Worm (Caenorhabditis elegans) whole organism, L3 larva: ENCODE results near the gene Y55F3AR.2.

Experiments
- R02D3.7 ChIP-seq: fragments of 150-350 bp; optimal IDR thresholded peaks from 2 replicates; lab custom pipeline; 2014; ENCODE audit warnings: missing biosample characterization, missing genetic modification characterization
- ZK546.5 ChIP-seq: sonication (generic microtip); optimal IDR thresholded peaks from 2 replicates; lab custom pipeline; 2017; ENCODE audit warnings: missing biosample characterization, missing genetic modification characterization
- aly-2 ChIP-seq: fragments of 150-350 bp; optimal IDR thresholded peaks from 2 replicates; lab custom pipeline; 2014; ENCODE audit warnings: missing biosample characterization, missing genetic modification characterization
- ama-1 ChIP-seq: fragments of 150-350 bp; optimal IDR thresholded peaks from 2 replicates; lab custom pipeline; 2018
- ceh-16 ChIP-seq: sonication (generic microtip); optimal IDR thresholded peaks from 2 replicates; lab custom pipeline; 2017; ENCODE audit warnings: missing biosample characterization, missing genetic modification characterization
- ceh-28 ChIP-seq: fragments of 150-350 bp; optimal IDR thresholded peaks from 2 replicates; lab custom pipeline; 2014; ENCODE audit warnings: missing biosample characterization, missing genetic modification reagents, missing genetic modification characterization
- ceh-82 ChIP-seq: fragments of 150-350 bp; optimal IDR thresholded peaks from 2 replicates; lab custom pipeline; 2014; ENCODE audit warnings: missing biosample characterization, missing genetic modification characterization
- ceh-9 ChIP-seq: sonication (generic microtip); optimal IDR thresholded peaks from 2 replicates; lab custom pipeline; 2018; ENCODE audit warnings: missing biosample characterization, missing genetic modification characterization
- daf-12 ChIP-seq: fragments of 150-350 bp; optimal IDR thresholded peaks from 2 replicates; lab custom pipeline; 2014; ENCODE audit warnings: missing biosample characterization, missing genetic modification reagents, missing genetic modification characterization
- egl-27 ChIP-seq: sonication (generic microtip); optimal IDR thresholded peaks from 4 replicates; lab custom pipeline; 2017; ENCODE audit warnings: missing biosample characterization, missing genetic modification reagents, missing genetic modification characterization
- egl-5 ChIP-seq: fragments of 150-350 bp; optimal IDR thresholded peaks from 2 replicates; lab custom pipeline; 2017; ENCODE audit warnings: missing biosample characterization, missing genetic modification reagents, missing genetic modification characterization, inconsistent platforms
- elt-2 ChIP-seq: sonication (generic microtip); optimal IDR thresholded peaks from 2 replicates; lab custom pipeline; 2016; ENCODE audit warnings: missing genetic modification reagents, mild to moderate bottlenecking, missing genetic modification characterization, missing compliant biosample characterization
- elt-3 ChIP-seq, 3 experiments: fragments of 150-350 bp in 1 of 3; sonication (generic microtip) in 2 of 3; optimal IDR thresholded peaks; 2 replicates in 2 of 3; 4 replicates in 1 of 3; lab custom pipeline; 2014 to 2017; ENCODE audit warnings: missing biosample characterization in 3 of 3, missing genetic modification characterization in 3 of 3
- eor-1 ChIP-seq, 2 experiments: fragments of 150-350 bp; optimal IDR thresholded peaks; 2 replicates each; lab custom pipeline; 2014 to 2018; ENCODE audit warnings: missing biosample characterization in 2 of 2, missing genetic modification characterization in 2 of 2
- fkh-10 ChIP-seq: sonication (generic microtip); optimal IDR thresholded peaks from 2 replicates; lab custom pipeline; 2017; ENCODE audit warnings: missing biosample characterization, missing genetic modification reagents, missing genetic modification characterization
- fkh-2 ChIP-seq: fragments of 150-350 bp; optimal IDR thresholded peaks from 2 replicates; lab custom pipeline; 2014; ENCODE audit warnings: missing biosample characterization, missing genetic modification reagents, missing genetic modification characterization
- fos-1 ChIP-seq: fragments of 150-350 bp; optimal IDR thresholded peaks from 2 replicates; lab custom pipeline; 2014; ENCODE audit warnings: missing biosample characterization, missing genetic modification characterization
- hmg-11 ChIP-seq: sonication (generic microtip); optimal IDR thresholded peaks from 2 replicates; lab custom pipeline; 2016; ENCODE audit warnings: missing genetic modification characterization, missing compliant biosample characterization
- jun-1 ChIP-seq: fragments of 150-350 bp; optimal IDR thresholded peaks from 2 replicates; lab custom pipeline; 2014; ENCODE audit warnings: missing biosample characterization, missing genetic modification reagents, missing genetic modification characterization
- lin-15B ChIP-seq: fragments of 150-350 bp; optimal IDR thresholded peaks from 2 replicates; lab custom pipeline; 2014; ENCODE audit warnings: missing biosample characterization, missing genetic modification characterization
- lin-39 ChIP-seq: fragments of 150-350 bp; optimal IDR thresholded peaks from 2 replicates; lab custom pipeline; 2018; ENCODE audit warnings: missing biosample characterization, missing genetic modification reagents, missing genetic modification characterization
- lsy-12 ChIP-seq: sonication (generic microtip); optimal IDR thresholded peaks from 2 replicates; lab custom pipeline; 2016; ENCODE audit warnings: mild to moderate bottlenecking, missing genetic modification characterization, missing compliant biosample characterization
- mdl-1 ChIP-seq: fragments of 150-350 bp; optimal IDR thresholded peaks from 2 replicates; lab custom pipeline; 2014; ENCODE audit warnings: missing biosample characterization, missing genetic modification characterization
- mml-1 ChIP-seq: fragments of 150-350 bp; sonication (generic microtip); optimal IDR thresholded peaks from 3 replicates; lab custom pipeline; 2014; ENCODE audit warnings: missing biosample characterization, missing genetic modification characterization
- nfya-1 ChIP-seq: sonication (generic microtip); optimal IDR thresholded peaks from 2 replicates; lab custom pipeline; 2017; ENCODE audit warnings: missing genetic modification characterization, mild to moderate bottlenecking, missing compliant biosample characterization, antibody characterized with exemption, moderate library complexity; ENCODE audit not compliant: insufficient read depth
- nhr-11 ChIP-seq: fragments of 150-350 bp; optimal IDR thresholded peaks from 2 replicates; lab custom pipeline; 2014; ENCODE audit warnings: missing biosample characterization, missing genetic modification characterization
- nhr-12 ChIP-seq: fragments of 150-350 bp; optimal IDR thresholded peaks from 2 replicates; lab custom pipeline; 2014; ENCODE audit warnings: missing biosample characterization, missing genetic modification characterization
- nhr-23 ChIP-seq: fragments of 150-350 bp; optimal IDR thresholded peaks from 2 replicates; lab custom pipeline; 2014; ENCODE audit warnings: missing biosample characterization, missing genetic modification reagents, missing genetic modification characterization
- nhr-237 ChIP-seq: fragments of 150-350 bp; optimal IDR thresholded peaks from 2 replicates; lab custom pipeline; 2014; ENCODE audit warnings: missing biosample characterization, missing genetic modification characterization
- nhr-25 ChIP-seq: sonication (generic microtip); optimal IDR thresholded peaks from 2 replicates; lab custom pipeline; 2017; ENCODE audit warnings: missing biosample characterization, missing genetic modification characterization
- nhr-28 ChIP-seq: fragments of 150-350 bp; optimal IDR thresholded peaks from 2 replicates; lab custom pipeline; 2014; ENCODE audit warnings: missing biosample characterization, missing genetic modification characterization
- nhr-43 ChIP-seq: sonication (generic microtip); optimal IDR thresholded peaks from 2 replicates; lab custom pipeline; 2016; ENCODE audit warnings: mild to moderate bottlenecking, missing genetic modification characterization, missing compliant biosample characterization; ENCODE audit not compliant: poor library complexity, severe bottlenecking
- nhr-76 ChIP-seq: fragments of 150-350 bp; sonication (generic microtip); optimal IDR thresholded peaks from 5 replicates; lab custom pipeline; 2014; ENCODE audit warnings: missing biosample characterization, missing genetic modification characterization
- nhr-77 ChIP-seq: fragments of 150-350 bp; optimal IDR thresholded peaks from 2 replicates; lab custom pipeline; 2014; ENCODE audit warnings: missing biosample characterization, missing genetic modification characterization
- pha-4 ChIP-seq: fragments of 150-350 bp; optimal IDR thresholded peaks from 2 replicates; lab custom pipeline; 2014; ENCODE audit warnings: missing biosample characterization, missing genetic modification reagents, missing genetic modification characterization
- sea-2 ChIP-seq: fragments of 150-350 bp; sonication (generic microtip); optimal IDR thresholded peaks from 4 replicates; lab custom pipeline; 2014; ENCODE audit warnings: missing biosample characterization, missing genetic modification reagents, missing genetic modification characterization
- skn-1 ChIP-seq: fragments of 150-350 bp; optimal IDR thresholded peaks from 2 replicates; lab custom pipeline; 2014; ENCODE audit warnings: missing biosample characterization, missing genetic modification characterization
- snpc-4 ChIP-seq: fragments of 150-350 bp; optimal IDR thresholded peaks from 2 replicates; lab custom pipeline; 2014; ENCODE audit warnings: missing biosample characterization, missing genetic modification characterization
- tbx-2 ChIP-seq: sonication (generic microtip); optimal IDR thresholded peaks from 2 replicates; lab custom pipeline; 2016; ENCODE audit warnings: mild to moderate bottlenecking, missing genetic modification characterization, missing compliant biosample characterization
- unc-39 ChIP-seq: sonication (generic microtip); optimal IDR thresholded peaks from 4 replicates; lab custom pipeline; 2017; ENCODE audit warnings: missing biosample characterization, missing genetic modification characterization
- unc-62 ChIP-seq: fragments of 150-350 bp; sonication (generic microtip); optimal IDR thresholded peaks from 4 replicates; lab custom pipeline; 2014; ENCODE audit warnings: missing biosample characterization, missing genetic modification reagents, missing genetic modification characterization
- zag-1 ChIP-seq: fragments of 150-350 bp; optimal IDR thresholded peaks from 2 replicates; lab custom pipeline; 2014; ENCODE audit warnings: missing biosample characterization, missing genetic modification characterization
- ztf-11 ChIP-seq: fragments of 150-350 bp; optimal IDR thresholded peaks from 2 replicates; lab custom pipeline; 2014; ENCODE audit warnings: missing biosample characterization, missing genetic modification characterization
- ztf-4 ChIP-seq: fragments of 150-350 bp; optimal IDR thresholded peaks from 2 replicates; lab custom pipeline; 2014; ENCODE audit warnings: missing biosample characterization, missing genetic modification characterization

The Y55F3AR.2 gene

ce11 chrIV:1064289-1064848 lies 30.0 kb upstream of the Y55F3AR.2 start:
- TF ChIP-seq unc-62 (GFP tag; lab: Kevin White, UChicago) = no peak
- no peak for TF ChIP-seq mml-1 (tag; lab: Kevin White, UChicago)
- no peak for TF ChIP-seq ceh-82 (tag; lab: Kevin White, UChicago)
- no peak for TF ChIP-seq ztf-4 (tag; lab: Kevin White, UChicago)
- TF ChIP-seq fos-1 = no peak
- no peak for TF ChIP-seq mdl-1
- TF ChIP-seq nhr-43 (tag; lab: Kevin White, UChicago) = no peak
- no peak for TF ChIP-seq egl-5 (tag; lab: Kevin White, UChicago)
- TF ChIP-seq egl-27 (tag; lab: Kevin White, UChicago) = no peak
- no peak for TF ChIP-seq aly-2 (tag; lab: Kevin White, UChicago)
- no peak for TF ChIP-seq daf-12 (tag; lab: Kevin White, UChicago)
- TF ChIP-seq eor-1 (tag; optimal IDR thresholded peaks at IDR 0.05; lab: Kevin White, UChicago) = no peak
- TF ChIP-seq nhr-23 (tag; lab: Kevin White, UChicago) = no peak
- no peak for TF ChIP-seq R02D3.7 (tag; lab: Kevin White, UChicago)
- no peak for TF ChIP-seq jun-1
- TF ChIP-seq pha-4 (tag; lab: Kevin White, UChicago) = peak; percentile 59
- TF ChIP-seq nhr-12 (tag; lab: Kevin White, UChicago) = no peak
- no peak for TF ChIP-seq nhr-237
- TF ChIP-seq zag-1 (tag; lab: Kevin White, UChicago) = no peak
- peak; percentile 51 for TF ChIP-seq snpc-4 (tag; lab: Kevin White, UChicago)
- TF ChIP-seq lin-39 (tag; lab: Kevin White, UChicago) = peak; percentile 48
- TF ChIP-seq elt-2 = no peak
- no peak for TF ChIP-seq ZK546.5 (tag; lab: Kevin White, UChicago)
- no peak for TF ChIP-seq nhr-25 (tag; lab: Kevin White, UChicago)
- TF ChIP-seq elt-3 (tag; optimal IDR thresholded peaks at IDR 0.05; lab: Kevin White, UChicago) = no peak
- peak; percentile 40 for TF ChIP-seq hmg-11 (tag; lab: Kevin White, UChicago)
- peak; percentile 12 for TF ChIP-seq ama-1 (lab: Kevin White, UChicago)
- TF ChIP-seq ceh-16 = no peak
- TF ChIP-seq nhr-28 (tag; lab: Kevin White, UChicago) = no peak
- no peak for TF ChIP-seq tbx-2
- TF ChIP-seq unc-39 (tag; lab: Kevin White, UChicago) = no peak
- no peak for TF ChIP-seq sea-2 (GFP tag; lab: Kevin White, UChicago)
- TF ChIP-seq fkh-10 = no peak
- TF ChIP-seq nfya-1 (tag; lab: Kevin White, UChicago) = no peak
- no peak for TF ChIP-seq ceh-28 (tag; lab: Kevin White, UChicago)
- no peak for TF ChIP-seq nhr-77 (tag; lab: Kevin White, UChicago)
- TF ChIP-seq lin-15B (tag; lab: Kevin White, UChicago) = no peak
- no peak for TF ChIP-seq nhr-11 (tag; lab: Kevin White, UChicago)
- TF ChIP-seq nhr-76 (tag; lab: Kevin White, UChicago) = no peak
- no peak for TF ChIP-seq skn-1 (tag; lab: Kevin White, UChicago)
- TF ChIP-seq lsy-12 (tag; lab: Kevin White, UChicago) = no peak

DNA sequence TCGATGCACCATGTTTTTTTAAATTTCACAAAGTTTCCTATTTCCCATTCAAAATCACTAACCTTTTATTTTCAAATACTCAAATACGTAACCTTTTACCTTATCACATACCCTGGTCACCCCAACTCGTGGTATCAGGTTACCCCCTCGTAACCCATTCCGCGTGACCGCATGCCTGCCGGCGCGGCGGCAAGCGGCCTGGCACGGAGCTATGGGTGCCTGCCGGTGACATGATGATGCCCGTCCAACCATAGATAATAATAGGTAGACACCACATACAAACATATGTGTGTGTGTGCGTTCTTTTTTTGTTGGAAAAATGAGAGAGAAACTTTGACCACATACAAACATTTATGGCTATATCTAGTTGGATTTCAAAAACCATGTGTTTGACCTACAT lies 28.8 kb upstream of the Y55F3AR.2 start:
- TF ChIP-seq lin-39 (tag; lab: Kevin White, UChicago) = peak; percentile 3
- TF ChIP-seq zag-1 (tag; lab: Kevin White, UChicago) = no peak
- no peak for TF ChIP-seq eor-1 (tag; optimal IDR thresholded peaks at IDR 0.05; lab: Kevin White, UChicago)
- no peak for TF ChIP-seq nhr-23 (tag; lab: Kevin White, UChicago)
- TF ChIP-seq ztf-4 (tag; lab: Kevin White, UChicago) = no peak
- no peak for TF ChIP-seq elt-2
- TF ChIP-seq ztf-11 = no peak
- TF ChIP-seq ceh-9 = no peak
- TF ChIP-seq pha-4 (tag; lab: Kevin White, UChicago) = peak; percentile 38
- TF ChIP-seq lin-15B (tag; lab: Kevin White, UChicago) = no peak
- TF ChIP-seq fkh-2 (tag; lab: Kevin White, UChicago) = no peak
- no peak for TF ChIP-seq egl-27 (tag; lab: Kevin White, UChicago)
- peak; percentile 22 for TF ChIP-seq fos-1
- no peak for TF ChIP-seq egl-5 (tag; lab: Kevin White, UChicago)
- no peak for TF ChIP-seq jun-1
- no peak for TF ChIP-seq R02D3.7 (tag; lab: Kevin White, UChicago)
- TF ChIP-seq mdl-1 = no peak
- TF ChIP-seq skn-1 (tag; lab: Kevin White, UChicago) = no peak
